Worm (Caenorhabditis elegans) whole organism, young adult: ENCODE data around the gene best-6.

Experiments used
- B0035.1 ChIP-seq: sonication (generic microtip); optimal IDR thresholded peaks from 2 replicates; lab custom pipeline; 2016; ENCODE audit warnings: missing genetic modification characterization, mild to moderate bottlenecking, missing compliant biosample characterization, missing genotype, missing genetic modification reagents
- B0336.3 ChIP-seq: fragments of 200-800 bp; sonication (Bioruptor generic); IDR thresholded peaks from 2 replicates; pipeline ENCODE4 v1.3.6; 2022; ENCODE audit warnings: missing genetic modification characterization, missing compliant biosample characterization
- C17E4.6 ChIP-seq: fragments of 200-800 bp; sonication (Bioruptor generic); IDR thresholded peaks from 2 replicates; pipeline ENCODE4 v1.3.6; 2022; ENCODE audit warnings: missing genetic modification reagents, missing genetic modification characterization, missing compliant biosample characterization
- F22D6.2 ChIP-seq: sonication (generic microtip); optimal IDR thresholded peaks from 2 replicates; lab custom pipeline; 2016; ENCODE audit warnings: mild to moderate bottlenecking, missing genetic modification characterization, missing compliant biosample characterization
- F23B12.7 ChIP-seq: sonication (generic microtip); optimal IDR thresholded peaks from 2 replicates; lab custom pipeline; 2017; ENCODE audit warnings: missing genetic modification characterization, mild to moderate bottlenecking, missing compliant biosample characterization, antibody characterized with exemption, moderate library complexity; ENCODE audit not compliant: insufficient read depth
- F49E8.2 ChIP-seq: sonication (generic microtip); optimal IDR thresholded peaks from 3 replicates; lab custom pipeline; 2017; ENCODE audit warnings: missing genetic modification characterization, mild to moderate bottlenecking, missing compliant biosample characterization, antibody characterized with exemption, moderate library complexity; ENCODE audit not compliant: insufficient read depth
- K12H6.12 ChIP-seq: fragments of 200-800 bp; sonication (Bioruptor generic); optimal IDR thresholded peaks from 2 replicates; lab custom pipeline; 2018; ENCODE audit warnings: mild to moderate bottlenecking, missing genetic modification characterization, missing compliant biosample characterization
- T26A5.8 ChIP-seq: sonication (generic microtip); optimal IDR thresholded peaks from 2 replicates; lab custom pipeline; 2016; ENCODE audit warnings: missing genetic modification characterization, missing compliant biosample characterization
- Y67H2A.10 ChIP-seq: fragments of 200-800 bp; sonication (Bioruptor generic); conservative IDR thresholded peaks from 2 replicates; pipeline ENCODE4 v1.3.6; 2022; ENCODE audit warnings: missing genetic modification reagents, missing genetic modification characterization, missing compliant biosample characterization
- Y79H2A.3 ChIP-seq: fragments of 200-800 bp; sonication (Bioruptor generic); conservative IDR thresholded peaks from 2 replicates; pipeline ENCODE4 v1.3.6; 2022; ENCODE audit warnings: missing genetic modification reagents, missing genetic modification characterization, missing compliant biosample characterization
- ZK185.1 ChIP-seq: sonication (generic microtip); optimal IDR thresholded peaks from 2 replicates; lab custom pipeline; 2016; ENCODE audit warnings: mild to moderate bottlenecking, missing genetic modification characterization, missing compliant biosample characterization; ENCODE audit not compliant: poor library complexity, severe bottlenecking
- akir-1 ChIP-seq: fragments of 200-800 bp; sonication (Bioruptor generic); optimal IDR thresholded peaks from 2 replicates; lab custom pipeline; 2018; ENCODE audit warnings: mild to moderate bottlenecking, missing genetic modification characterization, moderate library complexity, missing compliant biosample characterization
- aptf-3 ChIP-seq: fragments of 200-800 bp; sonication (Bioruptor generic); IDR thresholded peaks from 2 replicates; pipeline ENCODE4 v1.3.6; 2022; ENCODE audit warnings: missing genetic modification characterization, missing compliant biosample characterization
- ceh-27 ChIP-seq: fragments of 200-800 bp; sonication (Bioruptor generic); optimal IDR thresholded peaks from 2 replicates; lab custom pipeline; 2018; ENCODE audit warnings: mild to moderate bottlenecking, missing genetic modification characterization, moderate library complexity, missing compliant biosample characterization
- efl-1 ChIP-seq: fragments of 150-350 bp; optimal IDR thresholded peaks from 2 replicates; lab custom pipeline; 2014; ENCODE audit warnings: missing biosample characterization, missing genetic modification reagents, missing genetic modification characterization
- egrh-3 ChIP-seq: fragments of 200-800 bp; sonication (Bioruptor generic); IDR thresholded peaks from 2 replicates; pipeline ENCODE4 v1.3.6; 2022; ENCODE audit warnings: missing genetic modification reagents, missing genetic modification characterization, missing compliant biosample characterization
- ets-4 ChIP-seq: fragments of 200-800 bp; sonication (Bioruptor generic); optimal IDR thresholded peaks from 2 replicates; lab custom pipeline; 2018; ENCODE audit warnings: mild to moderate bottlenecking, missing genetic modification characterization, missing compliant biosample characterization
- fkh-3 ChIP-seq: sonication (generic microtip); optimal IDR thresholded peaks from 2 replicates; lab custom pipeline; 2016; ENCODE audit warnings: mild to moderate bottlenecking, missing genetic modification characterization, missing compliant biosample characterization
- hmg-1.2 ChIP-seq: fragments of 200-800 bp; sonication (Bioruptor generic); IDR thresholded peaks from 2 replicates; pipeline ENCODE4 v1.3.6; 2022; ENCODE audit warnings: missing genetic modification reagents, missing genetic modification characterization, missing compliant biosample characterization
- lag-1 ChIP-seq: fragments of 200-800 bp; sonication (Bioruptor generic); IDR thresholded peaks from 2 replicates; pipeline ENCODE4 v1.3.6; 2022; ENCODE audit warnings: missing genetic modification reagents, missing genetic modification characterization, missing compliant biosample characterization
- lin-26 ChIP-seq: fragments of 200-800 bp; sonication (Bioruptor generic); IDR thresholded peaks from 2 replicates; pipeline ENCODE4 v1.3.6; 2022; ENCODE audit warnings: missing genetic modification reagents, missing genetic modification characterization, missing compliant biosample characterization
- lin-35 ChIP-seq, 3 experiments: fragments of 150-350 bp in 2 of 3; sonication (generic microtip) in 1 of 3; optimal IDR thresholded peaks; 2 replicates each; lab custom pipeline; 2014 to 2018; ENCODE audit warnings: missing biosample characterization in 3 of 3, missing genetic modification characterization in 3 of 3, missing genetic modification reagents in 3 of 3
- mes-4 ChIP-seq: sonication (generic microtip); optimal IDR thresholded peaks from 2 replicates; lab custom pipeline; 2016; ENCODE audit warnings: missing genotype, missing genetic modification characterization, missing compliant biosample characterization
- nhr-179 ChIP-seq: sonication (generic microtip); optimal IDR thresholded peaks from 2 replicates; lab custom pipeline; 2016; ENCODE audit warnings: mild to moderate bottlenecking, missing genetic modification characterization, missing compliant biosample characterization
- nhr-27 ChIP-seq: fragments of 200-800 bp; sonication (Bioruptor generic); optimal IDR thresholded peaks from 2 replicates; lab custom pipeline; 2018; ENCODE audit warnings: mild to moderate bottlenecking, missing genetic modification characterization, moderate library complexity, missing compliant biosample characterization
- pha-4 ChIP-seq: fragments of 150-350 bp; sonication (generic microtip); optimal IDR thresholded peaks from 2 replicates; lab custom pipeline; 2014; ENCODE audit warnings: missing biosample characterization, missing genetic modification reagents, missing genetic modification characterization
- rec-8 ChIP-seq, 2 experiments: sonication (generic microtip); optimal IDR thresholded peaks; 2 replicates each; lab custom pipeline; 2016; ENCODE audit warnings: mild to moderate bottlenecking in 2 of 2, missing genetic modification characterization in 2 of 2, missing genetic modification reagents in 2 of 2, missing genotype in 2 of 2, missing biosample characterization in 1 of 2, missing compliant biosample characterization in 1 of 2, moderate library complexity in 1 of 2
- snpc-1.3 ChIP-seq: sonication (generic microtip); optimal IDR thresholded peaks from 2 replicates; lab custom pipeline; 2017; ENCODE audit warnings: missing genetic modification characterization, mild to moderate bottlenecking, missing compliant biosample characterization, antibody characterized with exemption, moderate library complexity, missing genotype, missing genetic modification reagents; ENCODE audit not compliant: insufficient read depth
- zfh-2 ChIP-seq: fragments of 200-800 bp; sonication (Bioruptor generic); conservative IDR thresholded peaks from 2 replicates; pipeline ENCODE4 v1.3.6; 2022; ENCODE audit warnings: missing genetic modification reagents, missing genetic modification characterization, missing compliant biosample characterization
- ztf-26 ChIP-seq: sonication (generic microtip); optimal IDR thresholded peaks from 2 replicates; lab custom pipeline; 2017; ENCODE audit warnings: missing genetic modification characterization, missing compliant biosample characterization
- ztf-28 ChIP-seq: fragments of 200-800 bp; sonication (Bioruptor generic); IDR thresholded peaks from 2 replicates; pipeline ENCODE4 v1.3.6; 2022; ENCODE audit warnings: missing genetic modification reagents, missing genetic modification characterization, missing compliant biosample characterization

Gene best-6

DNA sequence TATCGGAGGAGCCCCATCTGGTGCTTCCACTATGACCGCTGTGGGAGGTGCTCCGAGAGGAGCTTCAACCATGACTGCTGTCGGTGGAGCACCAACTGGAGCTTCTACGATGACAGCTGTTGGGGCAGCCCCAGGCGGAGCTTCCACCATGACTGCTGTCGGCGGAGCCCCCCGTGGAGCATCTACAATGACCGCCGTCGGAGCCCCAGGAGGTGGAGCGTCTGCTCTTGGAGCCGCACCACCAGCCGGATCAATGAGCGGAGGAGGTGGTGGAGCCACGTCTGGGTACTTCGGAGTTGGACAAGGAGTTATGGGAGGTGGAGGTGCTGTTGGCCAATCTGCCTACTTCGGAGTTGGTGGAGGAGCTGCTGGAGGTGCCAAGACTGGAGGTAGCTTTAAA is 31.9 kb downstream of the best-6 start:
- TF ChIP-seq T26A5.8 (tag; lab: Kevin White, UChicago) (no peak), egrh-3 (GFP tag; lab: Robert Waterston, UW) (peak; percentile 86), Y79H2A.3 (GFP tag; lab: Robert Waterston, UW) (no peak), hmg-1.2 (GFP tag; lab: Robert Waterston, UW) (no peak), nhr-27 (no peak), C17E4.6 (no peak), aptf-3 (GFP tag; lab: Robert Waterston, UW) (no peak), Y67H2A.10 (GFP tag; lab: Robert Waterston, UW) (no peak), zfh-2 (GFP tag; lab: Robert Waterston, UW) (peak; percentile 70), F49E8.2 (tag; lab: Kevin White, UChicago) (no peak), F22D6.2 (tag; lab: Kevin White, UChicago) (no peak), mes-4 (tag; lab: Kevin White, UChicago) (no peak), lag-1 (GFP tag; lab: Robert Waterston, UW) (no peak)

DNA sequence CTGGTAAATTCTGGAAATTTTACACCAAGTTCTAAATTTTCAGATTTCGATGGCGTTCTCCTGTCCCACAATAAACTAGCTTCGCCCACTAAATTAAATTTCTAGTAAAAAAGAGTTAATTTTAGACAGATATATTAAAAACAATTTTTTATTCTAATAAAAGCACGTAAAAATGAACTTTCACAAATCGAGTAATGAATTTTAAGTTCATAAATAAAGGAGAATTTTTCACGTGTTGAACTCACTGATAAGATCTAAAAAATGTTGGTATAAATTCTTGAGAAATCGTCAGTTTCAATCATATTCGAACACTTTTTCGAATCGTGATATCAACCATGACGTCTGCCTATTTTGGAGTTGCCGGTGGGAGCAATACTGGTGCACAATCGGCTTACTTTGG is 33.0 kb downstream of the best-6 start, which contains the start of gene ssq-2:
TSS of gene ssq-2 (plus strand) at position 301 of the 400 bp plus-strand sequence.
- TF ChIP-seq ets-4 (GFP tag; lab: Kevin White, UChicago): no peak
- no peak for TF ChIP-seq aptf-3 (GFP tag; lab: Robert Waterston, UW)
- no peak for TF ChIP-seq nhr-179 (tag; lab: Kevin White, UChicago)
- no peak for TF ChIP-seq lin-35 (GFP tag; optimal IDR thresholded peaks at IDR 0.05; lab: Kevin White, UChicago)

DNA sequence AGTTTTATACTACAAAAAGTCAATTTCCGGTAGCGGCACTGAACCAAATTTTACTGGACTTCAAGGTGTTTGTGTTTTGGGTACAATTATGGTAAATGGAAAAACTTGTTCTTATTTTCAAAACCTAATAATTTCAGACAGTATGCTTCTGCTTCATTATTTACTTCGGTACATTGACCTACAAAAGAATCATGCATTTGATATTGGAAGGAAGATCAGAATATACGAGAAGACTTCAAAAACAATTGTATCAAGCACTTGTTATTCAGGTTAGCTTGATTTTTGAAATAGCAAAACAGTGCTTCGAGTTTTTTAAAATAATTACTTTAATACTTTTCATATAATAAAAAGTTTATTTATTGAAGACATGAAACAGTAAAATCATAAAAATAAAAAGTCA is 35.8 kb downstream of the best-6 start:
- TF ChIP-seq ztf-28 (GFP tag; lab: Robert Waterston, UW) (no peak), fkh-3 (tag; lab: Kevin White, UChicago) (no peak), pha-4 (tag; lab: Kevin White, UChicago) (no peak), ztf-26 (tag; lab: Kevin White, UChicago) (no peak), efl-1 (GFP tag; lab: Kevin White, UChicago) (no peak), aptf-3 (GFP tag; lab: Robert Waterston, UW) (no peak), B0336.3 (no peak), K12H6.12 (tag; lab: Kevin White, UChicago) (no peak)

DNA sequence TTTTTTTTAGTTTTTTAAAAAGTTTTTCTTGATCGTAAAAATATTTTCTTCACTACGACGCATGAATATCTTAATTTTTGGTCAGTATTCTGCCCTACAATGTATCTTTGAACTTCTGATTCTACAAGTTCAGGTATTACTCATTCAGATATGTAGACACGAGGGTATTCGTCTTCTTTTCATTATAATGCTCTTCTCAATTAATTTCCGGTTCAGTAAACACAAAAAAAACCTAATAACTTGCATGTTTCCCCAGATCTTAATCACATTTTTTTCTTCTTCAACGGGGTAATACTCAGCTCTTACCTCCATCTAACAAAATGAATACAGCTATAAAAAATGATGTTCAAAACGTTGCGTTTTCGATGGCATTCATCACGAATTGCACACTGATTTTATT is 36.8 kb downstream of the best-6 start, which contains the start of gene str-162:
TSS of gene str-162 (plus strand) at position 301 of the 400 bp plus-strand sequence.
- TF ChIP-seq akir-1 (GFP tag; lab: Kevin White, UChicago) (no peak), rec-8 (tag; optimal IDR thresholded peaks at IDR 0.05; lab: Kevin White, UChicago) (no peak), Y79H2A.3 (GFP tag; lab: Robert Waterston, UW) (no peak), F23B12.7 (tag; lab: Kevin White, UChicago) (no peak), ceh-27 (no peak), snpc-1.3 (tag; lab: Kevin White, UChicago) (no peak), B0035.1 (tag; lab: Kevin White, UChicago) (no peak), nhr-179 (tag; lab: Kevin White, UChicago) (no peak), lin-26 (GFP tag; lab: Robert Waterston, UW) (no peak), ZK185.1 (tag; lab: Kevin White, UChicago) (no peak)
- TF ChIP-seq, all 124 proteins: peak for 0
